Worm (Caenorhabditis elegans): ENCODE measurements around the gene Y49A10A.2.
A peak's percentile ranks its signal among the peaks of the same experiment; 100 is the strongest.

Gene Y49A10A.2

DNA sequence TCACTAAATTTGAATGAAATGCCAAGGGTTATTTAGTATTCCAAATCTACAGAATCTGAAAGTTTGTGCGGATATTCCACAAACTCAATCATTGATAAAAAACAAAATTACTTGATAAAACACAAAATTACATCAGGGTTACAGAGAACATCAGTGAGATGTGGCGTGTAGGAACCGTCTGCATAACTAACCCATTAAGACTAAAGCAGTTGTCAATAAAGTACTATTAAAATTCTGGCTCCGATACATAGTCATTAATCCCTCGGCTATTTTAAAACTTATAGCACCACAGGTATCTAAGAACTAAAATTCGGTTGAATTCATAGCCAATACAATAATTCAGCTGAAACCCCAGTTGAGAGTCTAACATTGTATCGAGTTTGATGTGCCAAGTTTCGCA, 33.7 kb downstream of the Y49A10A.2 start (continued):
- TF ChIP-seq tbp1 (GFP tag; optimal IDR thresholded peaks at IDR 0.05) (no peak), Y53F4B.3 (GFP tag; IDR thresholded peaks at IDR 0.05) (no peak), ekl-4 (GFP tag; IDR thresholded peaks at IDR 0.05) (no peak), bed-1 (GFP tag; IDR thresholded peaks at IDR 0.05) (no peak), B0261.1 (tag; optimal IDR thresholded peaks at IDR 0.05) (no peak), attf-5 (GFP tag; optimal IDR thresholded peaks at IDR 0.05) (no peak), nfyb-1 (GFP tag; IDR thresholded peaks at IDR 0.05) (peak; percentile 71; the same call in 1 of the 2 replicates), Y56A3A.18 (GFP tag; IDR thresholded peaks at IDR 0.05) (0 out of 2 replicates have a peak, but pooled peaks have one; percentile 55), madf-8 (GFP tag; conservative IDR thresholded peaks at IDR 0.05) (no peak), hrde-1 (tag; optimal IDR thresholded peaks at IDR 0.05; ENCODE audit: borderline replicate concordance) (no peak), egrh-3 (GFP tag; IDR thresholded peaks at IDR 0.05) (no peak), bed-2 (GFP tag; IDR thresholded peaks at IDR 0.05) (no peak), lsy-27 (tag; optimal IDR thresholded peaks at IDR 0.05; ENCODE audit: borderline replicate concordance, insufficient read depth) (no peak), cebp-2 (GFP tag; IDR thresholded peaks at IDR 0.05) (no peak), lin-35 (GFP tag; optimal IDR thresholded peaks at IDR 0.05) (no peak), atf-7 (tag; optimal IDR thresholded peaks at IDR 0.05) (no peak), tlf-1 (GFP tag; optimal IDR thresholded peaks at IDR 0.05) (peak; percentile 55), madf-6 (GFP tag; IDR thresholded peaks at IDR 0.05) (no peak), hlh-12 (tag; optimal IDR thresholded peaks at IDR 0.05) (no peak), lin-26 (GFP tag; IDR thresholded peaks at IDR 0.05) (0 out of 2 replicates have a peak, but pooled peaks have one; percentile 22), snpc-1.1 (tag; optimal IDR thresholded peaks at IDR 0.05; ENCODE audit: insufficient read depth) (no peak), F37B4.10 (GFP tag; IDR thresholded peaks at IDR 0.05) (no peak), F22D6.2 (tag; optimal IDR thresholded peaks at IDR 0.05) (no peak)

ce11 chrX:10338100-10338499, 34.4 kb downstream of the Y49A10A.2 start, which contains the start of gene cut-5:
Gene cut-5 (minus strand): TSS chrX:10338200.
- TF ChIP-seq pbrm-1 (GFP tag; IDR thresholded peaks at IDR 0.05): no peak
- no peak for TF ChIP-seq attf-3 (GFP tag; conservative IDR thresholded peaks at IDR 0.05)

DNA sequence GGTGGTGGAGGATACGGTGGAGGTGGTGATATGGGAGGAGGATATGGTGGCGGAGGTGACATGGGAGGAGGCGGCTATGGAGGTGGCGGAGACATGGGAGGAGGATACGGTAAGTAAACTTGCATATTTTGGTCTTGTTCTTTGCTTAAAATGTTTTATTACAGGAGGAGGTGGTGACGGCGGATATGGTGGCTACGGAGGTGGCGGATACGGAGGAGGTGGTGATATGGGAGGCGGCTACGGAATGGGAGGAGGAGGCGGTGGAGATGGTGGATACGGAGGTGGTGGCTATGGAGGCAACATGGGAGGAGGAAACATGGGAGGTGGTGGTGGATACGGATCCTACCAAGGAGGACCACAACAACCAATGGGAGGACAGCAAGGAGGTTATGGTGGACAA, 35.9 kb downstream of the Y49A10A.2 start:
- TF ChIP-seq zfh-2 (GFP tag; conservative IDR thresholded peaks at IDR 0.05): peak; percentile 78
- TF ChIP-seq efl-1 (GFP tag; optimal IDR thresholded peaks at IDR 0.05): no peak
- no peak for TF ChIP-seq nhr-80 (tag; optimal IDR thresholded peaks at IDR 0.05)
- TF ChIP-seq hsf-1 (GFP tag; IDR thresholded peaks at IDR 0.05): 0 out of 2 replicates have a peak, but pooled peaks have one; percentile 21
- peak; percentile 33; the same call in 1 of the 2 replicates for TF ChIP-seq egrh-3 (GFP tag; IDR thresholded peaks at IDR 0.05)

ce11 chrX:10336138-10336537, 36.3 kb downstream of the Y49A10A.2 start, which contains the start of gene idpa-3:
Gene idpa-3 (plus strand): TSS chrX:10336438.
- TF ChIP-seq snpc-3.4 (tag; optimal IDR thresholded peaks at IDR 0.05) (no peak), tlf-1 (GFP tag; optimal IDR thresholded peaks at IDR 0.05) (no peak), mes-4 (tag; optimal IDR thresholded peaks at IDR 0.05) (no peak)

- TF ChIP-seq nhr-80 (tag; optimal IDR thresholded peaks at IDR 0.05): peak; percentile 34
- TF ChIP-seq F57C9.4 (tag; optimal IDR thresholded peaks at IDR 0.05): no peak
Measured at ce11 chrX:10333301-10333854, 39.1 kb downstream of the Y49A10A.2 start, which contains the start of gene R07E3.4. Gene R07E3.4 (minus strand): TSS chrX:10333351.
